Worm (Caenorhabditis elegans) whole organism, L1 larva: ENCODE data around the gene F25H9.2.
A peak's percentile ranks its signal among the peaks of the same experiment; 100 is the strongest.

ENCODE experiments used
- C34B4.2 ChIP-seq: sonication (generic microtip); optimal IDR thresholded peaks from 2 replicates; lab custom pipeline; 2017; ENCODE audit warnings: mild to moderate bottlenecking, missing genetic modification characterization, missing compliant biosample characterization
- F16B12.6 ChIP-seq: fragments of 150-350 bp; optimal IDR thresholded peaks from 2 replicates; lab custom pipeline; 2014; ENCODE audit warnings: missing biosample characterization, missing genetic modification characterization
- aha-1 ChIP-seq: fragments of 150-350 bp; optimal IDR thresholded peaks from 2 replicates; lab custom pipeline; 2014; ENCODE audit warnings: missing biosample characterization, missing genetic modification characterization
- alr-1 ChIP-seq: fragments of 200-800 bp; sonication (Bioruptor generic); optimal IDR thresholded peaks from 2 replicates; lab custom pipeline; 2018; ENCODE audit warnings: borderline replicate concordance, mild to moderate bottlenecking, missing genetic modification characterization, missing compliant biosample characterization
- ama-1 ChIP-seq: fragments of 150-350 bp; optimal IDR thresholded peaks from 2 replicates; lab custom pipeline; 2014
- blmp-1 ChIP-seq: fragments of 150-350 bp; optimal IDR thresholded peaks from 2 replicates; lab custom pipeline; 2014; ENCODE audit warnings: missing biosample characterization, missing genetic modification characterization
- ceh-82 ChIP-seq, 3 experiments: fragments of 150-350 bp in 1 of 3; sonication (generic microtip) in 2 of 3; optimal IDR thresholded peaks; 2 replicates each; lab custom pipeline; 2014 to 2017; ENCODE audit warnings: missing biosample characterization in 3 of 3, missing genetic modification characterization in 3 of 3
- ceh-88 ChIP-seq: fragments of 200-800 bp; sonication (Bioruptor generic); IDR thresholded peaks from 2 replicates; pipeline ENCODE4 v1.3.6; 2022; ENCODE audit warnings: missing genetic modification characterization, missing compliant biosample characterization
- ceh-90 ChIP-seq: sonication (generic microtip); optimal IDR thresholded peaks from 2 replicates; lab custom pipeline; 2016; ENCODE audit warnings: missing genetic modification characterization, missing compliant biosample characterization
- dsc-1 ChIP-seq: sonication (generic microtip); optimal IDR thresholded peaks from 2 replicates; lab custom pipeline; 2016; ENCODE audit warnings: mild to moderate bottlenecking, missing genetic modification characterization, missing compliant biosample characterization
- efl-1 ChIP-seq, 4 experiments: fragments of 150-350 bp; optimal IDR thresholded peaks in 3 of 4; peaks in 1 of 4; 1 replicate in 1 of 4; 2 replicates in 3 of 4; lab custom pipeline; 2014; ENCODE audit warnings: missing biosample characterization in 2 of 4, missing genetic modification characterization in 2 of 4, missing genetic modification reagents in 2 of 4
- efl-3 ChIP-seq: fragments of 200-800 bp; sonication (Bioruptor generic); optimal IDR thresholded peaks from 2 replicates; lab custom pipeline; 2018; ENCODE audit warnings: mild to moderate bottlenecking, missing genetic modification characterization, missing compliant biosample characterization
- egl-13 ChIP-seq: sonication (generic microtip); optimal IDR thresholded peaks from 2 replicates; lab custom pipeline; 2016; ENCODE audit warnings: missing genotype, missing genetic modification reagents, missing genetic modification characterization, missing compliant biosample characterization
- elt-3 ChIP-seq, 6 experiments: fragments of 150-350 bp in 1 of 6; sonication (generic microtip); optimal IDR thresholded peaks; 2 replicates each; lab custom pipeline; 2017 to 2018; ENCODE audit warnings: missing biosample characterization in 6 of 6, missing genetic modification characterization in 6 of 6, inconsistent platforms in 1 of 6
- fkh-4 ChIP-seq: sonication (generic microtip); optimal IDR thresholded peaks from 2 replicates; lab custom pipeline; 2016; ENCODE audit warnings: missing compliant biosample characterization, missing genetic modification characterization, borderline replicate concordance
- fkh-8 ChIP-seq: sonication (generic microtip); optimal IDR thresholded peaks from 2 replicates; lab custom pipeline; 2016; ENCODE audit warnings: mild to moderate bottlenecking, missing genetic modification characterization, missing compliant biosample characterization
- grh-1 ChIP-seq: fragments of 200-800 bp; sonication (Bioruptor generic); IDR thresholded peaks from 2 replicates; pipeline ENCODE4 v1.3.6; 2022; ENCODE audit warnings: missing genetic modification reagents, missing genetic modification characterization, missing compliant biosample characterization
- hlh-4 ChIP-seq: sonication (generic microtip); optimal IDR thresholded peaks from 2 replicates; lab custom pipeline; 2016; ENCODE audit warnings: mild to moderate bottlenecking, missing genetic modification characterization, missing compliant biosample characterization
- lin-14 ChIP-seq: fragments of 200-800 bp; sonication (Bioruptor generic); optimal IDR thresholded peaks from 2 replicates; lab custom pipeline; 2018; ENCODE audit warnings: mild to moderate bottlenecking, missing genetic modification characterization, moderate library complexity, missing compliant biosample characterization
- lsy-2 ChIP-seq, 2 experiments: fragments of 150-350 bp; optimal IDR thresholded peaks; 2 replicates each; lab custom pipeline; 2014; ENCODE audit warnings: missing biosample characterization in 2 of 2, missing genetic modification characterization in 2 of 2
- nhr-11 ChIP-seq: fragments of 150-350 bp; optimal IDR thresholded peaks from 2 replicates; lab custom pipeline; 2014; ENCODE audit warnings: missing biosample characterization, missing genetic modification characterization
- nhr-19 ChIP-seq: fragments of 200-800 bp; sonication (Bioruptor generic); conservative IDR thresholded peaks from 2 replicates; pipeline ENCODE4 v1.3.6; 2022; ENCODE audit warnings: missing genetic modification characterization, missing compliant biosample characterization
- nhr-20 ChIP-seq: sonication (generic microtip); optimal IDR thresholded peaks from 2 replicates; lab custom pipeline; 2016; ENCODE audit warnings: mild to moderate bottlenecking, missing genetic modification characterization, missing compliant biosample characterization
- nhr-237 ChIP-seq: fragments of 150-350 bp; optimal IDR thresholded peaks from 2 replicates; lab custom pipeline; 2014; ENCODE audit warnings: missing biosample characterization, missing genetic modification characterization
- nhr-47 ChIP-seq: sonication (generic microtip); optimal IDR thresholded peaks from 2 replicates; lab custom pipeline; 2016; ENCODE audit warnings: mild to moderate bottlenecking, missing genetic modification characterization, moderate library complexity, missing compliant biosample characterization
- nhr-71 ChIP-seq: sonication (generic microtip); optimal IDR thresholded peaks from 2 replicates; lab custom pipeline; 2016; ENCODE audit warnings: mild to moderate bottlenecking, missing genetic modification characterization, moderate library complexity, missing compliant biosample characterization
- nhr-77 ChIP-seq: fragments of 150-350 bp; optimal IDR thresholded peaks from 2 replicates; lab custom pipeline; 2014; ENCODE audit warnings: missing biosample characterization, missing genetic modification characterization
- nhr-85 ChIP-seq: sonication (generic microtip); peaks from one replicate; lab custom pipeline; 2016; ENCODE audit warnings: missing genetic modification characterization, inconsistent platforms, missing compliant biosample characterization
- pag-3 ChIP-seq: sonication (generic microtip); optimal IDR thresholded peaks from 2 replicates; lab custom pipeline; 2017; ENCODE audit warnings: missing genetic modification characterization, mild to moderate bottlenecking, missing compliant biosample characterization, antibody characterized with exemption, borderline replicate concordance; ENCODE audit not compliant: insufficient read depth
- pax-3 ChIP-seq: fragments of 200-800 bp; sonication (Bioruptor generic); optimal IDR thresholded peaks from 2 replicates; lab custom pipeline; 2018; ENCODE audit warnings: mild to moderate bottlenecking, missing genetic modification characterization, moderate library complexity, missing compliant biosample characterization
- snu-23 ChIP-seq: sonication (generic microtip); optimal IDR thresholded peaks from 2 replicates; lab custom pipeline; 2016; ENCODE audit warnings: missing genetic modification characterization, missing compliant biosample characterization
- sox-4 ChIP-seq: sonication (generic microtip); optimal IDR thresholded peaks from 2 replicates; lab custom pipeline; 2016; ENCODE audit warnings: missing genetic modification characterization, missing compliant biosample characterization
- sup-37 ChIP-seq: fragments of 200-800 bp; sonication (Bioruptor generic); optimal IDR thresholded peaks from 2 replicates; lab custom pipeline; 2018; ENCODE audit warnings: mild to moderate bottlenecking, missing genetic modification characterization, missing compliant biosample characterization
- unc-130 ChIP-seq: fragments of 150-350 bp; optimal IDR thresholded peaks from 2 replicates; lab custom pipeline; 2017; ENCODE audit warnings: missing biosample characterization, missing genetic modification characterization, inconsistent platforms
- unc-30 ChIP-seq: sonication (generic microtip); optimal IDR thresholded peaks from 2 replicates; lab custom pipeline; 2017; ENCODE audit warnings: missing biosample characterization, missing genetic modification characterization
- unc-62 ChIP-seq: fragments of 150-350 bp; optimal IDR thresholded peaks from 2 replicates; lab custom pipeline; 2014; ENCODE audit warnings: missing biosample characterization, missing genetic modification reagents, missing genetic modification characterization
- unc-86 ChIP-seq: sonication (generic microtip); optimal IDR thresholded peaks from 2 replicates; lab custom pipeline; 2016; ENCODE audit warnings: missing genetic modification characterization, missing compliant biosample characterization
- ztf-11 ChIP-seq, 2 experiments: sonication (generic microtip); optimal IDR thresholded peaks; 2 replicates each; lab custom pipeline; 2016 to 2017; ENCODE audit warnings: missing genetic modification characterization in 2 of 2, missing biosample characterization in 1 of 2, missing compliant biosample characterization in 1 of 2

Gene F25H9.2

ce11 chrV:13476350-13476749 lies 18.5 kb downstream of the F25H9.2 start, which contains the start of gene T10G3.8:
TSS of gene T10G3.8 (minus strand) at chrV:13476450.
- TF ChIP-seq F16B12.6 (no peak), efl-1 (optimal IDR thresholded peaks at IDR 0.05; lab: Kevin White, UChicago) (no peak), efl-1 (GFP tag; optimal IDR thresholded peaks at IDR 0.05 in 1 of 2; lab: Kevin White, UChicago) (peak in 1 of 2 experiments; percentile 66)

- TF ChIP-seq unc-86 (tag; lab: Kevin White, UChicago): no peak
- TF ChIP-seq ztf-11 (tag; optimal IDR thresholded peaks at IDR 0.05; lab: Kevin White, UChicago): no peak
- no peak for TF ChIP-seq pag-3 (tag; lab: Kevin White, UChicago)
- no peak for TF ChIP-seq nhr-237 (tag; lab: Kevin White, UChicago)
- no peak for TF ChIP-seq snu-23 (GFP tag; lab: Kevin White, UChicago)
- TF ChIP-seq ceh-82 (tag; optimal IDR thresholded peaks at IDR 0.05; lab: Kevin White, UChicago): no peak
- TF ChIP-seq fkh-8 (tag; lab: Kevin White, UChicago): no peak
- no peak for TF ChIP-seq nhr-20
Observed at ce11 chrV:13479766-13480165, 21.9 kb downstream of the F25H9.2 start, which contains the start of gene T10G3.2. TSS of gene T10G3.2 (minus strand) at chrV:13479866.

- TF ChIP-seq fkh-8 (tag; lab: Kevin White, UChicago) (peak; percentile 7), dsc-1 (tag; lab: Kevin White, UChicago) (no peak), nhr-71 (tag; lab: Kevin White, UChicago) (peak; percentile 8)
Observed at ce11 chrV:13484339-13484738, 26.5 kb downstream of the F25H9.2 start, which contains the start of gene T10G3.4. TSS of gene T10G3.4 (minus strand) at chrV:13484439.

- peak; percentile 57 for TF ChIP-seq fkh-8 (tag; lab: Kevin White, UChicago)
- TF ChIP-seq sox-4 (tag; lab: Kevin White, UChicago): peak; percentile 69
- TF ChIP-seq nhr-71 (tag; lab: Kevin White, UChicago): peak; percentile 42
- no peak for TF ChIP-seq sup-37
Observed at ce11 chrV:13485732-13486131, 27.8 kb downstream of the F25H9.2 start.

- TF ChIP-seq ceh-88 (GFP tag; lab: Robert Waterston, UW) (no peak), C34B4.2 (no peak), nhr-71 (tag; lab: Kevin White, UChicago) (peak; percentile 4), ceh-82 (tag; optimal IDR thresholded peaks at IDR 0.05; lab: Kevin White, UChicago) (no peak), grh-1 (peak; percentile 61; the same call in 1 of the 2 replicates), aha-1 (tag; lab: Kevin White, UChicago) (no peak), nhr-77 (no peak), pag-3 (tag; lab: Kevin White, UChicago) (no peak), sox-4 (tag; lab: Kevin White, UChicago) (no peak), nhr-11 (tag; lab: Kevin White, UChicago) (no peak), lsy-2 (tag; optimal IDR thresholded peaks at IDR 0.05; lab: Kevin White, UChicago) (peak in 1 of 2 experiments; percentile 30), lin-14 (GFP tag; lab: Kevin White, UChicago) (peak; percentile 37), ceh-90 (tag; lab: Kevin White, UChicago) (no peak), nhr-19 (GFP tag; lab: Robert Waterston, UW) (0 out of 2 replicates have a peak, but pooled peaks have one; percentile 14), nhr-20 (peak; percentile 40), pax-3 (tag; lab: Kevin White, UChicago) (no peak), efl-1 (optimal IDR thresholded peaks at IDR 0.05; lab: Kevin White, UChicago) (no peak), efl-1 (GFP tag; optimal IDR thresholded peaks at IDR 0.05 in 1 of 2; lab: Kevin White, UChicago) (peak in 1 of 2 experiments; percentile 3), nhr-85 (tag; lab: Kevin White, UChicago) (peak; percentile 85), alr-1 (no peak), nhr-47 (tag; lab: Kevin White, UChicago) (no peak), elt-3 (tag; optimal IDR thresholded peaks at IDR 0.05; lab: Kevin White, UChicago) (peak in 1 of 6 experiments; percentile 63), blmp-1 (tag; lab: Kevin White, UChicago) (peak; percentile 34), efl-3 (GFP tag; lab: Kevin White, UChicago) (no peak), unc-130 (tag; lab: Kevin White, UChicago) (peak; percentile 31), egl-13 (tag; lab: Kevin White, UChicago) (no peak), F16B12.6 (no peak), unc-62 (no peak), ama-1 (no peak), hlh-4 (tag; lab: Kevin White, UChicago) (no peak), unc-30 (tag; lab: Kevin White, UChicago) (no peak), fkh-4 (no peak), unc-86 (tag; lab: Kevin White, UChicago) (no peak)
Observed at ce11 chrV:13488297-13488803, 30.5 kb downstream of the F25H9.2 start.
